Worm (Caenorhabditis elegans) whole organism, young adult: Measurements from ENCODE around the gene Y22D7AL.6.

ENCODE experiments used
- C06A6.2 ChIP-seq: fragments of 200-800 bp; sonication (Bioruptor generic); conservative IDR thresholded peaks from 2 replicates; pipeline ENCODE4 v1.3.6; 2022; ENCODE audit warnings: missing genetic modification characterization, missing compliant biosample characterization
- D2030.7 ChIP-seq: fragments of 200-800 bp; sonication (Bioruptor generic); IDR thresholded peaks from 2 replicates; pipeline ENCODE4 v1.3.6; 2022; ENCODE audit warnings: missing genetic modification reagents, missing genetic modification characterization, missing compliant biosample characterization
- F23B12.7 ChIP-seq: sonication (generic microtip); optimal IDR thresholded peaks from 2 replicates; lab custom pipeline; 2017; ENCODE audit warnings: missing genetic modification characterization, mild to moderate bottlenecking, missing compliant biosample characterization, antibody characterized with exemption, moderate library complexity; ENCODE audit not compliant: insufficient read depth
- F37B4.10 ChIP-seq: fragments of 200-800 bp; sonication (Bioruptor generic); IDR thresholded peaks from 2 replicates; pipeline ENCODE4 v1.3.6; 2022; ENCODE audit warnings: missing genetic modification characterization, missing compliant biosample characterization
- F39B2.1 ChIP-seq: fragments of 200-800 bp; sonication (Bioruptor generic); IDR thresholded peaks from 2 replicates; pipeline ENCODE4 v1.3.6; 2022; ENCODE audit warnings: missing genetic modification reagents, missing genetic modification characterization, missing compliant biosample characterization
- F49E8.2 ChIP-seq: sonication (generic microtip); optimal IDR thresholded peaks from 3 replicates; lab custom pipeline; 2017; ENCODE audit warnings: missing genetic modification characterization, mild to moderate bottlenecking, missing compliant biosample characterization, antibody characterized with exemption, moderate library complexity; ENCODE audit not compliant: insufficient read depth
- F55B11.4 ChIP-seq: sonication (generic microtip); optimal IDR thresholded peaks from 2 replicates; lab custom pipeline; 2016; ENCODE audit warnings: missing compliant biosample characterization, missing genetic modification characterization, borderline replicate concordance; ENCODE audit not compliant: insufficient read depth
- F57C9.4 ChIP-seq: sonication (generic microtip); optimal IDR thresholded peaks from 2 replicates; lab custom pipeline; 2017; ENCODE audit warnings: mild to moderate bottlenecking, missing genetic modification characterization, missing compliant biosample characterization
- K12H6.12 ChIP-seq: fragments of 200-800 bp; sonication (Bioruptor generic); optimal IDR thresholded peaks from 2 replicates; lab custom pipeline; 2018; ENCODE audit warnings: mild to moderate bottlenecking, missing genetic modification characterization, missing compliant biosample characterization
- T26A5.8 ChIP-seq: sonication (generic microtip); optimal IDR thresholded peaks from 2 replicates; lab custom pipeline; 2016; ENCODE audit warnings: missing genetic modification characterization, missing compliant biosample characterization
- Y53F4B.3 ChIP-seq: fragments of 200-800 bp; sonication (Bioruptor generic); IDR thresholded peaks from 2 replicates; pipeline ENCODE4 v1.3.6; 2022; ENCODE audit warnings: missing genetic modification reagents, missing genetic modification characterization, missing compliant biosample characterization
- Y56A3A.18 ChIP-seq: fragments of 200-800 bp; sonication (Bioruptor generic); IDR thresholded peaks from 2 replicates; pipeline ENCODE4 v1.3.6; 2022; ENCODE audit warnings: missing genetic modification reagents, missing genetic modification characterization, missing compliant biosample characterization
- ama-1 ChIP-seq, 3 experiments: fragments of 150-350 bp in 1 of 3; sonication (generic microtip) in 2 of 3; optimal IDR thresholded peaks; 2 replicates each; lab custom pipeline; 2014 to 2018; ENCODE audit warnings: missing biosample characterization in 2 of 3, missing genetic modification characterization in 2 of 3, missing genetic modification reagents in 2 of 3
- aptf-3 ChIP-seq: fragments of 200-800 bp; sonication (Bioruptor generic); IDR thresholded peaks from 2 replicates; pipeline ENCODE4 v1.3.6; 2022; ENCODE audit warnings: missing genetic modification characterization, missing compliant biosample characterization
- atf-7 ChIP-seq: sonication (generic microtip); optimal IDR thresholded peaks from 2 replicates; lab custom pipeline; 2017; ENCODE audit warnings: mild to moderate bottlenecking, missing genetic modification characterization, missing compliant biosample characterization
- athp-1 ChIP-seq: sonication (generic microtip); optimal IDR thresholded peaks from 2 replicates; lab custom pipeline; 2017; ENCODE audit warnings: mild to moderate bottlenecking, missing genetic modification characterization, missing compliant biosample characterization
- attf-3 ChIP-seq: fragments of 200-800 bp; sonication (Bioruptor generic); conservative IDR thresholded peaks from 2 replicates; pipeline ENCODE4 v1.3.6; 2022; ENCODE audit warnings: missing genetic modification reagents, missing genetic modification characterization, missing compliant biosample characterization
- attf-5 ChIP-seq: fragments of 200-800 bp; sonication (Bioruptor generic); optimal IDR thresholded peaks from 2 replicates; lab custom pipeline; 2018; ENCODE audit warnings: mild to moderate bottlenecking, missing genetic modification characterization, missing compliant biosample characterization
- cebp-2 ChIP-seq: fragments of 200-800 bp; sonication (Bioruptor generic); IDR thresholded peaks from 2 replicates; pipeline ENCODE4 v1.3.6; 2022; ENCODE audit warnings: missing genetic modification characterization, missing compliant biosample characterization
- ceh-58 ChIP-seq: fragments of 200-800 bp; sonication (Bioruptor generic); IDR thresholded peaks from 2 replicates; pipeline ENCODE4 v1.3.6; 2022; ENCODE audit warnings: missing genetic modification characterization, missing compliant biosample characterization
- chd-7 ChIP-seq: sonication (generic microtip); optimal IDR thresholded peaks from 2 replicates; lab custom pipeline; 2016; ENCODE audit warnings: mild to moderate bottlenecking, missing genetic modification characterization, moderate library complexity, missing compliant biosample characterization
- die-1 ChIP-seq: sonication (generic microtip); optimal IDR thresholded peaks from 2 replicates; lab custom pipeline; 2016; ENCODE audit warnings: missing genotype, mild to moderate bottlenecking, missing genetic modification characterization, missing compliant biosample characterization
- egl-44 ChIP-seq: fragments of 200-800 bp; sonication (Bioruptor generic); IDR thresholded peaks from 2 replicates; pipeline ENCODE4 v1.3.6; 2022; ENCODE audit warnings: missing genetic modification reagents, missing genetic modification characterization, missing compliant biosample characterization
- gei-17 ChIP-seq: fragments of 200-800 bp; sonication (Bioruptor generic); optimal IDR thresholded peaks from 2 replicates; lab custom pipeline; 2018; ENCODE audit warnings: mild to moderate bottlenecking, missing genetic modification characterization, missing compliant biosample characterization
- hlh-26 ChIP-seq: fragments of 200-800 bp; sonication (Bioruptor generic); conservative IDR thresholded peaks from 2 replicates; pipeline ENCODE4 v1.3.6; 2022; ENCODE audit warnings: missing genetic modification reagents, missing genetic modification characterization, missing compliant biosample characterization
- hmg-1.2 ChIP-seq: fragments of 200-800 bp; sonication (Bioruptor generic); IDR thresholded peaks from 2 replicates; pipeline ENCODE4 v1.3.6; 2022; ENCODE audit warnings: missing genetic modification reagents, missing genetic modification characterization, missing compliant biosample characterization
- hmg-20 ChIP-seq: fragments of 200-800 bp; sonication (Bioruptor generic); IDR thresholded peaks from 2 replicates; pipeline ENCODE4 v1.3.6; 2022; ENCODE audit warnings: missing genetic modification reagents, missing genetic modification characterization, missing compliant biosample characterization
- let-607 ChIP-seq, 2 experiments: fragments of 200-800 bp in 1 of 2; sonication (Bioruptor generic) in 1 of 2; sonication (generic microtip) in 1 of 2; optimal IDR thresholded peaks; 2 replicates each; lab custom pipeline; 2016 to 2018; ENCODE audit warnings: mild to moderate bottlenecking in 2 of 2, missing compliant biosample characterization in 2 of 2, missing genetic modification characterization in 2 of 2, moderate library complexity in 2 of 2, missing genotype in 1 of 2
- lin-26 ChIP-seq: fragments of 200-800 bp; sonication (Bioruptor generic); IDR thresholded peaks from 2 replicates; pipeline ENCODE4 v1.3.6; 2022; ENCODE audit warnings: missing genetic modification reagents, missing genetic modification characterization, missing compliant biosample characterization
- lsl-1 ChIP-seq: fragments of 200-800 bp; sonication (Bioruptor generic); optimal IDR thresholded peaks from 2 replicates; lab custom pipeline; 2018; ENCODE audit warnings: mild to moderate bottlenecking, missing genetic modification characterization, moderate library complexity, missing compliant biosample characterization
- madf-10 ChIP-seq: sonication (generic microtip); optimal IDR thresholded peaks from 2 replicates; lab custom pipeline; 2016; ENCODE audit warnings: mild to moderate bottlenecking, missing genetic modification characterization, missing compliant biosample characterization
- madf-3 ChIP-seq: fragments of 200-800 bp; sonication (Bioruptor generic); IDR thresholded peaks from 2 replicates; pipeline ENCODE4 v1.3.6; 2022; ENCODE audit warnings: missing genetic modification reagents, missing genetic modification characterization, missing compliant biosample characterization
- madf-6 ChIP-seq: fragments of 200-800 bp; sonication (Bioruptor generic); IDR thresholded peaks from 2 replicates; pipeline ENCODE4 v1.3.6; 2022; ENCODE audit warnings: missing genetic modification reagents, missing genetic modification characterization, missing compliant biosample characterization
- mxl-1 ChIP-seq: sonication (generic microtip); optimal IDR thresholded peaks from 2 replicates; lab custom pipeline; 2016; ENCODE audit warnings: missing genetic modification characterization, missing compliant biosample characterization
- nhr-80 ChIP-seq: sonication (generic microtip); optimal IDR thresholded peaks from 2 replicates; lab custom pipeline; 2016; ENCODE audit warnings: missing genetic modification characterization, missing compliant biosample characterization
- nhr-90 ChIP-seq: sonication (generic microtip); optimal IDR thresholded peaks from 2 replicates; lab custom pipeline; 2016; ENCODE audit warnings: missing genotype, mild to moderate bottlenecking, missing genetic modification characterization, missing compliant biosample characterization
- rcor-1 ChIP-seq: fragments of 200-800 bp; sonication (Bioruptor generic); IDR thresholded peaks from 2 replicates; pipeline ENCODE4 v1.3.6; 2022; ENCODE audit warnings: missing genetic modification reagents, missing genetic modification characterization, missing compliant biosample characterization
- repo-1 ChIP-seq: sonication (generic microtip); optimal IDR thresholded peaks from 2 replicates; lab custom pipeline; 2017; ENCODE audit warnings: mild to moderate bottlenecking, missing genetic modification characterization, missing compliant biosample characterization
- rpc-1 ChIP-seq, 2 experiments: fragments of 150-350 bp in 1 of 2; sonication (generic microtip) in 1 of 2; optimal IDR thresholded peaks; 2 replicates each; lab custom pipeline; 2014 to 2018; ENCODE audit warnings: missing biosample characterization in 1 of 2, missing genetic modification characterization in 1 of 2, missing genetic modification reagents in 1 of 2, missing genotype in 1 of 2
- snpc-4 ChIP-seq, 5 experiments: fragments of 150-350 bp in 1 of 5; sonication (generic microtip) in 4 of 5; optimal IDR thresholded peaks; 2 replicates each; lab custom pipeline; 2014 to 2018; ENCODE audit warnings: missing genetic modification characterization in 5 of 5, missing biosample characterization in 3 of 5, antibody characterized with exemption in 2 of 5, mild to moderate bottlenecking in 2 of 5, missing compliant biosample characterization in 2 of 5, missing genotype in 2 of 5, moderate library complexity in 2 of 5, missing genetic modification reagents in 1 of 5
- sptf-2 ChIP-seq: fragments of 200-800 bp; sonication (Bioruptor generic); optimal IDR thresholded peaks from 2 replicates; lab custom pipeline; 2018; ENCODE audit warnings: mild to moderate bottlenecking, missing genetic modification characterization, missing compliant biosample characterization
- tbp1 ChIP-seq: fragments of 200-800 bp; sonication (Bioruptor generic); optimal IDR thresholded peaks from 2 replicates; lab custom pipeline; 2018; ENCODE audit warnings: mild to moderate bottlenecking, missing genetic modification characterization, missing compliant biosample characterization
- unc-130 ChIP-seq: sonication (generic microtip); optimal IDR thresholded peaks from 2 replicates; lab custom pipeline; 2016; ENCODE audit warnings: missing genetic modification reagents, missing genetic modification characterization, missing compliant biosample characterization
- ztf-18 ChIP-seq: sonication (generic microtip); optimal IDR thresholded peaks from 2 replicates; lab custom pipeline; 2016; ENCODE audit warnings: missing genotype, mild to moderate bottlenecking, missing genetic modification characterization, missing compliant biosample characterization
- ztf-25 ChIP-seq: fragments of 200-800 bp; sonication (Bioruptor generic); IDR thresholded peaks from 2 replicates; pipeline ENCODE4 v1.3.6; 2022; ENCODE audit warnings: missing genetic modification reagents, missing genetic modification characterization, missing compliant biosample characterization
- ztf-6 ChIP-seq: fragments of 200-800 bp; sonication (Bioruptor generic); IDR thresholded peaks from 2 replicates; pipeline ENCODE4 v1.3.6; 2022; ENCODE audit warnings: missing genetic modification reagents, missing genetic modification characterization, missing compliant biosample characterization

The Y22D7AL.6 gene

ce11 chrIII:1600670-1601194, 4.0 kb upstream of the Y22D7AL.6 start, which contains the start of gene sms-3 (continued):
- TF ChIP-seq D2030.7 (GFP tag; lab: Robert Waterston, UW) = peak; percentile 76
- peak in 1 of 2 experiments; percentile 1 for TF ChIP-seq let-607 (tag; optimal IDR thresholded peaks at IDR 0.05; lab: Kevin White, UChicago)
- no peak for TF ChIP-seq madf-6 (GFP tag; lab: Robert Waterston, UW)
- no peak for TF ChIP-seq K12H6.12 (tag; lab: Kevin White, UChicago)
- no peak for TF ChIP-seq nhr-80 (tag; lab: Kevin White, UChicago)
- TF ChIP-seq C06A6.2 = no peak
- peak; percentile 50 for TF ChIP-seq snpc-4 (GFP tag; optimal IDR thresholded peaks at IDR 0.05; lab: Kevin White, UChicago)
- TF ChIP-seq snpc-4 (tag; optimal IDR thresholded peaks at IDR 0.05; lab: Kevin White, UChicago) = peak in 1 of 4 experiments; percentile 13
- 0 out of 2 replicates have a peak, but pooled peaks have one; percentile 64 for TF ChIP-seq ceh-58
- TF ChIP-seq ztf-18 = peak; percentile 64
- peak; percentile 77 for TF ChIP-seq rpc-1 (optimal IDR thresholded peaks at IDR 0.05; lab: Kevin White, UChicago)
- peak; percentile 91 for TF ChIP-seq rpc-1 (tag; optimal IDR thresholded peaks at IDR 0.05; lab: Kevin White, UChicago)
- TF ChIP-seq atf-7 (tag; lab: Kevin White, UChicago) = no peak
- TF ChIP-seq chd-7 (tag; lab: Kevin White, UChicago) = peak; percentile 53
- peak; percentile 85 for TF ChIP-seq die-1 (tag; lab: Kevin White, UChicago)
- TF ChIP-seq Y53F4B.3 (GFP tag; lab: Robert Waterston, UW) = no peak
- TF ChIP-seq madf-10 (tag; lab: Kevin White, UChicago) = peak; percentile 44
- no peak for TF ChIP-seq F55B11.4 (tag; lab: Kevin White, UChicago)
- TF ChIP-seq egl-44 = peak; percentile 67; the same call in 1 of the 2 replicates
- TF ChIP-seq F49E8.2 (tag; lab: Kevin White, UChicago) = peak; percentile 41
- TF ChIP-seq ztf-25 (GFP tag; lab: Robert Waterston, UW) = peak; percentile 77; the same call in 1 of the 2 replicates
- no peak for TF ChIP-seq rcor-1 (GFP tag; lab: Robert Waterston, UW)
- no peak; the same call in none of the 2 replicates for TF ChIP-seq madf-3
- TF ChIP-seq ama-1 (optimal IDR thresholded peaks at IDR 0.05; lab: Kevin White, UChicago) = no peak
- TF ChIP-seq ama-1 (GFP tag; optimal IDR thresholded peaks at IDR 0.05; lab: Kevin White, UChicago) = peak; percentile 41 to 72
- TF ChIP-seq hmg-1.2 (GFP tag; lab: Robert Waterston, UW) = peak; percentile 55
- TF ChIP-seq mxl-1 (tag; lab: Kevin White, UChicago) = peak; percentile 59
- TF ChIP-seq T26A5.8 (tag; lab: Kevin White, UChicago) = peak; percentile 12
- peak; percentile 32 for TF ChIP-seq F23B12.7 (tag; lab: Kevin White, UChicago)
- peak; percentile 66 for TF ChIP-seq unc-130 (GFP tag; lab: Kevin White, UChicago)
- no peak for TF ChIP-seq F39B2.1
- TF ChIP-seq F57C9.4 (tag; lab: Kevin White, UChicago) = no peak
- TF ChIP-seq gei-17 (GFP tag; lab: Kevin White, UChicago) = no peak
- TF ChIP-seq nhr-90 (tag; lab: Kevin White, UChicago) = peak; percentile 80
- peak; percentile 85 for TF ChIP-seq lin-26 (GFP tag; lab: Robert Waterston, UW)
- TF ChIP-seq hlh-26 = no peak
- TF ChIP-seq cebp-2 (GFP tag; lab: Robert Waterston, UW) = no peak
- no peak for TF ChIP-seq sptf-2 (GFP tag; lab: Kevin White, UChicago)
- TF ChIP-seq hmg-20 (GFP tag; lab: Robert Waterston, UW) = no peak
- no peak for TF ChIP-seq ztf-6 (GFP tag; lab: Robert Waterston, UW)
- TF ChIP-seq Y56A3A.18 (GFP tag; lab: Robert Waterston, UW) = 0 out of 2 replicates have a peak, but pooled peaks have one; percentile 53
- peak; percentile 97 for TF ChIP-seq tbp1 (GFP tag; lab: Kevin White, UChicago)
- peak; percentile 24 for TF ChIP-seq attf-5
- TF ChIP-seq athp-1 (tag; lab: Kevin White, UChicago) = peak; percentile 83
- TF ChIP-seq F37B4.10 (GFP tag; lab: Robert Waterston, UW) = no peak
- TF ChIP-seq repo-1 = no peak
- peak; percentile 14; the same call in 1 of the 2 replicates for TF ChIP-seq aptf-3
- peak; percentile 61 for TF ChIP-seq lsl-1 (GFP tag; lab: Kevin White, UChicago)
- TF ChIP-seq attf-3 = 0 out of 2 replicates have a peak, but pooled peaks have one; percentile 27
